Fruit fly (Drosophila melanogaster): ENCODE measurements around the gene CG7080.

DNA sequence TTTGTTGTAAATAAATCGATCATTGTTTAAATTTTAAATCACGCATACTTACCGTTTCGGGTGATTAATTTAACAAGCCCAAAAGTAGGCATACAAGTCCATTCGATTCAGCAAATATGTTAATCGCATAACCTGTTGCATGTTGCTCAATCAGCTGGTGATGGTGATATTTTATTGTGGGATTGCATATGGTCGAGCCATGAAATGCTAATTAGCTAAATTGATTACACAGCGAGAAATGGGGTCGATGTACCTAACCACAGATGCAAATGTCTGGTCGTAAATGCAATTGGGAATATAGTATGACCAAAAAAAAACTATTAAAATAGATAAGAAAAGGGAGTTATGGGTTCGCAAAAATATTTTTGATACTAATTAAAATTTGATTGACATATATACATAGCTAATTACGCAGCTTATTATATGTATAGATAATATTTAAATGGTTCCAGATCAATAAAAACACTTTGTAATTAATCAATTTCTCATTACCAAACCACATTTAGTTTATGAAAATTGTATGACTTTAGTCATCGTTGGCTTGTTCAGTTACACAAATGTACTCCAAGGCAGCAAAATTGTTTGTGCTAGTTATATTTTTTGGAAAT, 1.5 kb downstream of the CG7080 start, which contains the start of gene CG33721:
- no peak for TF ChIP-seq CG8478 (optimal IDR thresholded peaks at IDR 0.05)
- no peak for TF ChIP-seq CTCF (optimal IDR thresholded peaks at IDR 0.05)
